Fruit fly (Drosophila melanogaster): ENCODE results near the gene Fim.

Gene Fim

dm6 chrX:17294169-17294833 is 7.4 kb downstream of the Fim start (continued):
- TF ChIP-seq chm (GFP tag; IDR thresholded peaks at IDR 0.05) (0 out of 2 replicates have a peak, but pooled peaks have one; percentile 35), CG7928 (GFP tag; optimal IDR thresholded peaks at IDR 0.05) (no peak), Vsx1 (GFP tag; optimal IDR thresholded peaks at IDR 0.05) (peak; percentile 21), D19B (GFP tag; optimal IDR thresholded peaks at IDR 0.05) (no peak), CG13624 (GFP tag; optimal IDR thresholded peaks at IDR 0.05) (no peak), fru (optimal IDR thresholded peaks at IDR 0.05) (no peak), dan (GFP tag; IDR thresholded peaks at IDR 0.05) (no peak), CG33213 (GFP tag; optimal IDR thresholded peaks at IDR 0.05) (no peak), grn (GFP tag; optimal IDR thresholded peaks at IDR 0.05) (peak; percentile 11), trh (GFP tag; optimal IDR thresholded peaks at IDR 0.05) (no peak), dimm (GFP tag; IDR thresholded peaks at IDR 0.05) (no peak), jigr1 (GFP tag; IDR thresholded peaks at IDR 0.05) (no peak), CG31365 (tag; optimal IDR thresholded peaks at IDR 0.05) (peak; percentile 36), Dad (GFP tag; optimal IDR thresholded peaks at IDR 0.05) (no peak), CG14014 (GFP tag; IDR thresholded peaks at IDR 0.05) (no peak; the same call in 1 of the 2 replicates), br (optimal IDR thresholded peaks at IDR 0.05) (no peak), CG17361 (GFP tag; IDR thresholded peaks at IDR 0.05) (no peak), Sox102F (GFP tag; optimal IDR thresholded peaks at IDR 0.05) (peak; percentile 2), Adf1 (GFP tag; IDR thresholded peaks at IDR 0.05) (no peak), CG12769 (tag; optimal IDR thresholded peaks at IDR 0.05) (peak; percentile 53), gro (GFP tag; optimal IDR thresholded peaks at IDR 0.05) (no peak), CG3726 (GFP tag; IDR thresholded peaks at IDR 0.05) (no peak), Asciz (GFP tag; optimal IDR thresholded peaks at IDR 0.05) (peak; percentile 1), Max (GFP tag; optimal IDR thresholded peaks at IDR 0.05) (no peak), CG18764 (GFP tag; optimal IDR thresholded peaks at IDR 0.05) (no peak), E2f1 (GFP tag; IDR thresholded peaks at IDR 0.05) (no peak; the same call in 1 of the 2 replicates), vvl (GFP tag; IDR thresholded peaks at IDR 0.05) (0 out of 2 replicates have a peak, but pooled peaks have one; percentile 42), sob (GFP tag; IDR thresholded peaks at IDR 0.05) (no peak), pb (GFP tag; optimal IDR thresholded peaks at IDR 0.05) (no peak), crol (GFP tag; IDR thresholded peaks at IDR 0.05) (peak; percentile 75), esg (GFP tag; conservative IDR thresholded peaks at IDR 0.05) (no peak), ERR (GFP tag; optimal IDR thresholded peaks at IDR 0.05) (no peak), CG6683 (GFP tag; optimal IDR thresholded peaks at IDR 0.05) (peak; percentile 15), CG9876 (GFP tag; optimal IDR thresholded peaks at IDR 0.05) (no peak), CTCF (GFP tag; optimal IDR thresholded peaks at IDR 0.05) (no peak), ttk (GFP tag; IDR thresholded peaks at IDR 0.05) (no peak), CG1529 (GFP tag; optimal IDR thresholded peaks at IDR 0.05) (no peak), CG5180 (GFP tag; optimal IDR thresholded peaks at IDR 0.05) (peak; percentile 37), CG14441 (GFP tag; IDR thresholded peaks at IDR 0.05) (peak; percentile 45), CG14050 (GFP tag; IDR thresholded peaks at IDR 0.05) (no peak), exex (tag; optimal IDR thresholded peaks at IDR 0.05) (peak; percentile 28), CG30431 (GFP tag; optimal IDR thresholded peaks at IDR 0.05) (no peak), C15 (GFP tag; IDR thresholded peaks at IDR 0.05) (no peak), CG1233 (GFP tag; optimal IDR thresholded peaks at IDR 0.05) (no peak)

dm6 chrX:17293385-17293784 is 8.3 kb downstream of the Fim start:
- TF ChIP-seq Sox100B (GFP tag; optimal IDR thresholded peaks at IDR 0.05) (peak; percentile 39), otp (GFP tag; IDR thresholded peaks at IDR 0.05) (0 out of 3 replicates have a peak, but pooled peaks have one; percentile 41), YL-1 (GFP tag; optimal IDR thresholded peaks at IDR 0.05) (no peak), CG1792 (GFP tag; optimal IDR thresholded peaks at IDR 0.05) (no peak), Hr78 (GFP tag; optimal IDR thresholded peaks at IDR 0.05) (peak in 1 of 2 experiments; percentile 52), CG8765 (GFP tag; IDR thresholded peaks at IDR 0.05) (no peak), CG14860 (GFP tag; IDR thresholded peaks at IDR 0.05; ENCODE audit: partially characterized antibody) (no peak), CG1529 (GFP tag; optimal IDR thresholded peaks at IDR 0.05) (no peak), cas (GFP tag; IDR thresholded peaks at IDR 0.05) (no peak), CG7963 (GFP tag; IDR thresholded peaks at IDR 0.05; ENCODE audit: partially characterized antibody) (no peak), D19A (tag; optimal IDR thresholded peaks at IDR 0.05) (peak; percentile 51), Hey (tag; optimal IDR thresholded peaks at IDR 0.05) (no peak)

Measured in whole organism, embryonic.